Worm (Caenorhabditis elegans) whole organism, L2 larva: ENCODE measurements around the gene gcy-25.

Source experiments
- ZK546.5 ChIP-seq: sonication (generic microtip); optimal IDR thresholded peaks from 2 replicates; lab custom pipeline; 2017; ENCODE audit warnings: missing biosample characterization, missing genetic modification characterization
- ceh-82 ChIP-seq: fragments of 150-350 bp; optimal IDR thresholded peaks from 2 replicates; lab custom pipeline; 2014; ENCODE audit warnings: missing biosample characterization, missing genetic modification characterization
- crh-2 ChIP-seq: sonication (generic microtip); optimal IDR thresholded peaks from 2 replicates; lab custom pipeline; 2017; ENCODE audit warnings: missing biosample characterization, missing genetic modification characterization
- dmd-4 ChIP-seq: sonication (generic microtip); optimal IDR thresholded peaks from 2 replicates; lab custom pipeline; 2017; ENCODE audit warnings: missing biosample characterization, missing genetic modification characterization
- egl-27 ChIP-seq: sonication (generic microtip); optimal IDR thresholded peaks from 3 replicates; lab custom pipeline; 2017; ENCODE audit warnings: missing biosample characterization, missing genetic modification reagents, missing genetic modification characterization
- fos-1 ChIP-seq: fragments of 150-350 bp; optimal IDR thresholded peaks from 2 replicates; lab custom pipeline; 2014; ENCODE audit warnings: missing biosample characterization, missing genetic modification characterization
- mab-5 ChIP-seq: fragments of 150-350 bp; optimal IDR thresholded peaks from 2 replicates; lab custom pipeline; 2014; ENCODE audit warnings: missing biosample characterization, missing genetic modification characterization
- mdl-1 ChIP-seq, 2 experiments: fragments of 150-350 bp in 1 of 2; sonication (generic microtip) in 1 of 2; optimal IDR thresholded peaks; 2 replicates each; lab custom pipeline; 2017; ENCODE audit warnings: missing biosample characterization in 2 of 2, missing genetic modification characterization in 2 of 2
- unc-39 ChIP-seq: fragments of 150-350 bp; optimal IDR thresholded peaks from 2 replicates; lab custom pipeline; 2014; ENCODE audit warnings: missing biosample characterization, missing genetic modification characterization
- zag-1 ChIP-seq: fragments of 150-350 bp; optimal IDR thresholded peaks from 2 replicates; lab custom pipeline; 2014; ENCODE audit warnings: missing biosample characterization, missing genetic modification characterization
- ztf-4 ChIP-seq: fragments of 150-350 bp; optimal IDR thresholded peaks from 2 replicates; lab custom pipeline; 2014; ENCODE audit warnings: missing biosample characterization, missing genetic modification characterization

DNA sequence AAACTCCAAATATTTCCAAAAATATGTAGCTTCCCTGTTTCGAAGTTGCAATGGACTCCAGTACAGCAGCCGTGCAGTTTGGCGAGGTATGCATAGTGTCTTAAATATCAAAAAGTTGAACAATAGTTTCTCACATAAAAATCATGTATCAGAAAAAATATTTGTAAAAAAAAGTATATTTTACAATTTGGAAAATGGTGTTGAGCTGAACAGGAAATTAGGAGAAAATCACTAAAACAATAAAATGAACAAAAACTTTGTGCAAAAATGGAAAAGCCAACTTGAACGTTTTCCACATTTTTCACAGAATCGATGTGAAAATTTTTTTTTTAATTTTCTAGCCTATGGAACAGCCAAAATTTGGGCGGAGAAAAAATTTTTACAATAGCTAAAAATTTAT lies 54.0 kb downstream of the gcy-25 start, which contains the start of gene Y105C5B.8:
- TF ChIP-seq ceh-82 (tag; lab: Kevin White, UChicago) (no peak), dmd-4 (tag; lab: Kevin White, UChicago) (no peak), unc-39 (tag; lab: Kevin White, UChicago) (no peak), ztf-4 (tag; lab: Kevin White, UChicago) (no peak), fos-1 (tag; lab: Kevin White, UChicago) (no peak), mab-5 (tag; lab: Kevin White, UChicago) (no peak), zag-1 (tag; lab: Kevin White, UChicago) (no peak), egl-27 (tag; lab: Kevin White, UChicago) (no peak), crh-2 (no peak), mdl-1 (tag; optimal IDR thresholded peaks at IDR 0.05; lab: Kevin White, UChicago) (no peak), ZK546.5 (tag; lab: Kevin White, UChicago) (no peak)
